Fruit fly (Drosophila melanogaster) whole organism, embryonic: Measurements from ENCODE around the gene Cyp303a1.
A peak's percentile ranks its signal among the peaks of the same experiment; 100 is the strongest.

Source experiments
- Antp ChIP-seq: fragments of 200-800 bp; sonication (Bioruptor generic); optimal IDR thresholded peaks from 3 replicates; lab custom pipeline; 2016; ENCODE audit warnings: missing biosample characterization, missing genetic modification characterization
- Atf3 ChIP-seq: fragments of 200-800 bp; sonication (Bioruptor generic); optimal IDR thresholded peaks from 3 replicates; lab custom pipeline; 2016; ENCODE audit warnings: missing biosample characterization, missing genetic modification characterization
- Bdp1 ChIP-seq: fragments of 200-800 bp; sonication (Bioruptor generic); optimal IDR thresholded peaks from 3 replicates; lab custom pipeline; 2016; ENCODE audit warnings: missing biosample characterization, missing genetic modification characterization
- CG13775 ChIP-seq: fragments of 200-800 bp; sonication (Bioruptor generic); optimal IDR thresholded peaks from 3 replicates; lab custom pipeline; 2017; ENCODE audit warnings: missing biosample characterization, mild to moderate bottlenecking, missing genetic modification characterization
- CG14965 ChIP-seq: fragments of 200-800 bp; sonication (Bioruptor generic); optimal IDR thresholded peaks from 2 replicates; lab custom pipeline; 2016; ENCODE audit warnings: missing biosample characterization, missing genetic modification characterization, borderline replicate concordance
- CG17385 ChIP-seq: fragments of 200-800 bp; sonication (Bioruptor generic); optimal IDR thresholded peaks from 3 replicates; lab custom pipeline; 2018; ENCODE audit warnings: missing biosample characterization, mild to moderate bottlenecking, missing genetic modification characterization
- CG2116 ChIP-seq: fragments of 200-800 bp; sonication (Bioruptor generic); optimal IDR thresholded peaks from 3 replicates; lab custom pipeline; 2018; ENCODE audit warnings: missing biosample characterization, mild to moderate bottlenecking, missing genetic modification characterization
- CG2712 ChIP-seq: fragments of 200-800 bp; optimal IDR thresholded peaks from 3 replicates; lab custom pipeline; 2019; ENCODE audit warnings: missing biosample characterization, mild to moderate bottlenecking, missing genetic modification characterization, moderate library complexity
- CG33557 ChIP-seq: fragments of 200-800 bp; sonication (Bioruptor generic); optimal IDR thresholded peaks from 2 replicates; lab custom pipeline; 2019; ENCODE audit warnings: missing biosample characterization, mild to moderate bottlenecking, missing genetic modification characterization, moderate library complexity
- CG43689 ChIP-seq: fragments of 200-800 bp; sonication (Bioruptor generic); IDR thresholded peaks from 2 replicates; pipeline ENCODE4 v1.3.6; 2022; ENCODE audit warnings: missing biosample characterization, missing genetic modification characterization
- CG4820 ChIP-seq: fragments of 200-800 bp; sonication (Bioruptor generic); optimal IDR thresholded peaks from 3 replicates; lab custom pipeline; 2016; ENCODE audit warnings: missing biosample characterization, missing genetic modification characterization
- CG6272 ChIP-seq: fragments of 200-800 bp; sonication (Bioruptor generic); IDR thresholded peaks from 2 replicates; pipeline ENCODE4 v1.3.6; 2022; ENCODE audit warnings: missing biosample characterization, missing genetic modification characterization
- Camta ChIP-seq: fragments of 200-800 bp; sonication (Bioruptor generic); optimal IDR thresholded peaks from 2 replicates; lab custom pipeline; 2016; ENCODE audit warnings: missing biosample characterization, missing genetic modification characterization
- D19A ChIP-seq: fragments of 200-800 bp; optimal IDR thresholded peaks from 3 replicates; lab custom pipeline; 2019; ENCODE audit warnings: missing biosample characterization, mild to moderate bottlenecking, missing genetic modification characterization, moderate library complexity
- Dp ChIP-seq: fragments of 200-800 bp; sonication (Bioruptor generic); optimal IDR thresholded peaks from 2 replicates; lab custom pipeline; 2018; ENCODE audit warnings: missing biosample characterization, mild to moderate bottlenecking, missing genetic modification characterization, moderate library complexity
- ERR ChIP-seq: fragments of 200-800 bp; sonication (Bioruptor generic); optimal IDR thresholded peaks from 2 replicates; lab custom pipeline; 2016; ENCODE audit warnings: missing biosample characterization, missing genetic modification characterization
- HLH4C ChIP-seq: fragments of 200-800 bp; sonication (Bioruptor generic); IDR thresholded peaks from 3 replicates; pipeline ENCODE4 v1.3.6; 2022; ENCODE audit warnings: missing biosample characterization, missing genetic modification characterization; ENCODE audit not compliant: partially characterized antibody
- Hmr ChIP-seq: fragments of 200-800 bp; sonication (Bioruptor generic); optimal IDR thresholded peaks from 3 replicates; lab custom pipeline; 2017; ENCODE audit warnings: mild to moderate bottlenecking, missing biosample characterization, missing genetic modification reagents, missing genetic modification characterization
- Lim3 ChIP-seq: fragments of 200-800 bp; sonication (Bioruptor generic); IDR thresholded peaks from 2 replicates; pipeline ENCODE4 v1.3.6; 2022; ENCODE audit warnings: missing biosample characterization, missing genetic modification characterization
- Max ChIP-seq: fragments of 200-800 bp; sonication (Bioruptor generic); optimal IDR thresholded peaks from 2 replicates; lab custom pipeline; 2016; ENCODE audit warnings: missing biosample characterization, mild to moderate bottlenecking, missing genetic modification characterization
- Ptx1 ChIP-seq: fragments of 200-800 bp; sonication (Bioruptor generic); IDR thresholded peaks from 2 replicates; pipeline ENCODE4 v1.3.6; 2022; ENCODE audit warnings: missing biosample characterization, missing genetic modification characterization
- Rx ChIP-seq: fragments of 200-800 bp; sonication (Bioruptor generic); IDR thresholded peaks from 2 replicates; pipeline ENCODE4 v1.3.6; 2022; ENCODE audit warnings: missing biosample characterization, missing genetic modification characterization
- Sry-δ ChIP-seq: fragments of 200-800 bp; sonication (Bioruptor generic); optimal IDR thresholded peaks from 2 replicates; lab custom pipeline; 2016; ENCODE audit warnings: missing biosample characterization, missing genetic modification characterization
- Xbp1 ChIP-seq: fragments of 200-800 bp; sonication (Bioruptor generic); optimal IDR thresholded peaks from 3 replicates; lab custom pipeline; 2016; ENCODE audit warnings: missing biosample characterization, mild to moderate bottlenecking, missing genetic modification characterization
- ab ChIP-seq: fragments of 200-800 bp; sonication (Bioruptor generic); optimal IDR thresholded peaks from 2 replicates; lab custom pipeline; 2016; ENCODE audit warnings: missing biosample characterization, missing genetic modification characterization
- az2 ChIP-seq: fragments of 200-800 bp; sonication (Bioruptor generic); optimal IDR thresholded peaks from 3 replicates; lab custom pipeline; 2016; ENCODE audit warnings: missing biosample characterization, missing genetic modification characterization
- bowl ChIP-seq: fragments of 200-800 bp; sonication (Bioruptor generic); IDR thresholded peaks from 2 replicates; pipeline ENCODE4 v1.3.6; 2022; ENCODE audit warnings: missing biosample characterization, missing genetic modification characterization
- br ChIP-seq: fragments of >200 bp; optimal IDR thresholded peaks from 2 replicates; lab custom pipeline; 2017
- croc ChIP-seq: fragments of 200-800 bp; sonication (Bioruptor generic); conservative IDR thresholded peaks from 3 replicates; pipeline ENCODE4 v1.3.6; 2022; ENCODE audit warnings: missing biosample characterization, missing genetic modification characterization
- dan ChIP-seq: fragments of 200-800 bp; sonication (Bioruptor generic); IDR thresholded peaks from 2 replicates; pipeline ENCODE4 v1.3.6; 2022; ENCODE audit warnings: missing biosample characterization, missing genetic modification characterization
- dmrt99B ChIP-seq: fragments of 200-800 bp; sonication (Bioruptor generic); optimal IDR thresholded peaks from 2 replicates; lab custom pipeline; 2018; ENCODE audit warnings: missing biosample characterization, mild to moderate bottlenecking, missing genetic modification characterization, moderate library complexity
- dpn ChIP-seq, 2 experiments: fragments of 200-800 bp; sonication (Bioruptor generic); optimal IDR thresholded peaks; 3 replicates each; lab custom pipeline; 2016; ENCODE audit warnings: missing biosample characterization in 2 of 2, missing genetic modification characterization in 2 of 2
- exex ChIP-seq: fragments of 200-800 bp; sonication (Bioruptor generic); optimal IDR thresholded peaks from 4 replicates; lab custom pipeline; 2018; ENCODE audit warnings: missing biosample characterization, mild to moderate bottlenecking, missing genetic modification characterization, moderate library complexity
- eyg ChIP-seq: fragments of 200-800 bp; sonication (Bioruptor generic); optimal IDR thresholded peaks from 3 replicates; lab custom pipeline; 2016; ENCODE audit warnings: missing biosample characterization, missing genetic modification characterization
- fd102C ChIP-seq: fragments of 200-800 bp; sonication (Bioruptor generic); optimal IDR thresholded peaks from 2 replicates; lab custom pipeline; 2018; ENCODE audit warnings: missing biosample characterization, mild to moderate bottlenecking, missing genetic modification characterization, moderate library complexity
- h ChIP-seq: fragments of >200 bp; optimal IDR thresholded peaks from 2 replicates; lab custom pipeline; 2017
- jing ChIP-seq: fragments of 200-800 bp; sonication (Bioruptor generic); optimal IDR thresholded peaks from 2 replicates; lab custom pipeline; 2018; ENCODE audit warnings: missing biosample characterization, mild to moderate bottlenecking, missing genetic modification characterization
- kay ChIP-seq: fragments of 200-800 bp; sonication (Bioruptor generic); optimal IDR thresholded peaks from 2 replicates; lab custom pipeline; 2016; ENCODE audit warnings: missing biosample characterization, missing genetic modification characterization
- knrl ChIP-seq: fragments of 200-800 bp; sonication (Bioruptor generic); IDR thresholded peaks from 3 replicates; pipeline ENCODE4 v1.3.6; 2022; ENCODE audit warnings: missing biosample characterization, missing genetic modification characterization; ENCODE audit not compliant: partially characterized antibody
- mam ChIP-seq: fragments of 200-800 bp; sonication (Bioruptor generic); optimal IDR thresholded peaks from 3 replicates; lab custom pipeline; 2016; ENCODE audit warnings: missing biosample characterization, missing genetic modification characterization
- nerfin-1 ChIP-seq: fragments of 200-800 bp; sonication (Bioruptor generic); optimal IDR thresholded peaks from 3 replicates; lab custom pipeline; 2019; ENCODE audit warnings: missing biosample characterization, mild to moderate bottlenecking, missing genetic modification characterization, moderate library complexity
- p53 ChIP-seq: fragments of 200-800 bp; sonication (Bioruptor generic); optimal IDR thresholded peaks from 2 replicates; lab custom pipeline; 2016; ENCODE audit warnings: missing biosample characterization, missing genetic modification characterization
- peb ChIP-seq: fragments of 200-800 bp; sonication (Bioruptor generic); IDR thresholded peaks from 2 replicates; pipeline ENCODE4 v1.3.6; 2022; ENCODE audit warnings: missing biosample characterization, missing genetic modification characterization
- ranshi ChIP-seq: fragments of 200-800 bp; sonication (Bioruptor generic); IDR thresholded peaks from 2 replicates; pipeline ENCODE4 v1.3.6; 2022; ENCODE audit warnings: missing biosample characterization, missing genetic modification characterization
- ro ChIP-seq: fragments of 200-800 bp; sonication (Bioruptor generic); IDR thresholded peaks from 2 replicates; pipeline ENCODE4 v1.3.6; 2022; ENCODE audit warnings: missing biosample characterization, missing genetic modification characterization
- salm ChIP-seq: fragments of 200-800 bp; sonication (Bioruptor generic); optimal IDR thresholded peaks from 2 replicates; lab custom pipeline; 2018; ENCODE audit warnings: missing biosample characterization, mild to moderate bottlenecking, missing genetic modification characterization
- sd ChIP-seq: fragments of 200-800 bp; sonication (Bioruptor generic); optimal IDR thresholded peaks from 3 replicates; lab custom pipeline; 2018; ENCODE audit warnings: missing biosample characterization, mild to moderate bottlenecking, missing genetic modification characterization, moderate library complexity
- tll ChIP-seq, 2 experiments: fragments of 200-800 bp in 1 of 2; fragments of >200 bp in 1 of 2; sonication (Bioruptor generic) in 1 of 2; optimal IDR thresholded peaks; 2 replicates each; lab custom pipeline; 2017 to 2019; ENCODE audit warnings: missing biosample characterization in 2 of 2, missing genetic modification characterization in 2 of 2, mild to moderate bottlenecking in 1 of 2, moderate library complexity in 1 of 2
- ttk ChIP-seq: fragments of 200-800 bp; sonication (Bioruptor generic); IDR thresholded peaks from 2 replicates; pipeline ENCODE4 v2.1.2; 2022; ENCODE audit warnings: missing biosample characterization, missing genetic modification characterization
- tx ChIP-seq: fragments of 200-800 bp; sonication (Bioruptor generic); optimal IDR thresholded peaks from 2 replicates; lab custom pipeline; 2016; ENCODE audit warnings: missing biosample characterization, missing genetic modification characterization

Cyp303a1 gene

DNA sequence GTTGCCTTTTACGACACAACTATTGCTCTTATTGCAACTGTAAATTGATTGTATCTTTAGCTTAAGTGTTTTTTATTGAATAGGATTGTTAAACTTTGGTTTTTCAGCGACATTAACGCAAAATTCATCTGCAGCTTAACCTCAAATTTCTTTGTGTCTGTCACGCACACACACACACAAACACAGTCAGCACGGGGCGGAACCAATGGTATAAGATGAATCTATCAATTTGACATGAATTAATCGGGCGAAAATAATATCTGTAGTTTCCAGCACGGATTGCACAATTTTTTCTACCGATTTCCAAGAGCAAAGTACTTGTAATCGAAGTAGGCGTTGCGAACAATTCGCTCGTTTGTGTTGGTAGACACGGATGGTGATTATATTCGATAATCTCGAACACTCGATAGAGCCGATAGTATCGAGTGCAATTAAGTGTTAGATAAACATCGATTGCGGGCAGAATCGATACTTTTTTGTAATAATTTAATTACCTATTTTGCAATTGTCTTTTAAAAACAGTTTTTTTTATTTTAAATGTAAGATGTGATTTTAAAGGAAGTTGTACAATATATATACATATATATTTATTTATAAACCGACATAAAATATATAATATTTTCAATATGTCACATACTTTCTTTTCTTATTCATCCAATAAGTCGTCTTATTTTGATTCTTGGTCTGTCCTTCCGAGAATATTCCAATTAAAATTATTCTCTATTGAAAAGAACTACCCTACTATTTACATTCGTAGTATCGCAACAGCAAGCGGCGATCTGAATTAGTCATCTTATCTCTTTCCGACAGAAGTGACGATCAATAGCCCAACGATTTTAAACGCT, 36.5 kb upstream of the Cyp303a1 start, which contains the start of the genes PRL-1 and EndoGI (continued):
- TF ChIP-seq CG6272, result no peak
- no peak for TF ChIP-seq Bdp1
- peak; percentile 26; the same call in 1 of the 2 replicates for TF ChIP-seq peb (GFP tag; lab: Robert Waterston, UW)
- peak; percentile 16 for TF ChIP-seq mam (GFP tag; lab: Kevin White, UChicago)
- TF ChIP-seq eyg (GFP tag; lab: Kevin White, UChicago), result no peak
- TF ChIP-seq CG4820 (GFP tag; lab: Kevin White, UChicago), result peak; percentile 36
- peak; percentile 84 for TF ChIP-seq Hmr
- TF ChIP-seq Max (GFP tag; lab: Kevin White, UChicago), result peak; percentile 68
- TF ChIP-seq p53 (GFP tag; lab: Kevin White, UChicago), result no peak
- peak; percentile 79 for TF ChIP-seq CG13775
- peak; percentile 1 to 73 for TF ChIP-seq dpn (GFP tag; optimal IDR thresholded peaks at IDR 0.05; lab: Kevin White, UChicago)
- TF ChIP-seq CG43689 (GFP tag; lab: Robert Waterston, UW), result no peak
- TF ChIP-seq Dp (GFP tag; lab: Kevin White, UChicago), result peak; percentile 48
- no peak for TF ChIP-seq dmrt99B (tag; lab: Kevin White, UChicago)
- peak; percentile 48 for TF ChIP-seq sd (tag; lab: Kevin White, UChicago)
- no peak for TF ChIP-seq ro
- TF ChIP-seq CG17385 (GFP tag; lab: Kevin White, UChicago), result peak; percentile 84
- no peak for TF ChIP-seq Lim3 (GFP tag; lab: Robert Waterston, UW)
- TF ChIP-seq CG14965, result no peak
- TF ChIP-seq Atf3 (GFP tag; lab: Kevin White, UChicago), result no peak
- no peak; the same call in 1 of the 2 replicates for TF ChIP-seq bowl (GFP tag; lab: Robert Waterston, UW)
- TF ChIP-seq Rx (GFP tag; lab: Robert Waterston, UW), result no peak
- peak; percentile 49 for TF ChIP-seq CG33557 (GFP tag; lab: Kevin White, UChicago)
- TF ChIP-seq croc, result no peak
- peak; percentile 82 for TF ChIP-seq Sry-δ (GFP tag; lab: Kevin White, UChicago)
- TF ChIP-seq h (lab: Kevin White, UChicago), result no peak
- peak; percentile 61 for TF ChIP-seq salm (tag; lab: Kevin White, UChicago)
- TF ChIP-seq Antp (GFP tag; lab: Kevin White, UChicago), result no peak
- no peak for TF ChIP-seq jing (GFP tag; lab: Kevin White, UChicago)
- peak; percentile 86 for TF ChIP-seq CG2712 (tag; lab: Kevin White, UChicago)
- no peak for TF ChIP-seq dan (GFP tag; lab: Robert Waterston, UW)
- peak; percentile 59 for TF ChIP-seq az2
- peak; percentile 46 for TF ChIP-seq Xbp1 (GFP tag; lab: Kevin White, UChicago)
- TF ChIP-seq nerfin-1 (tag; lab: Kevin White, UChicago), result peak; percentile 66
- TF ChIP-seq CG2116, result peak; percentile 83
- no peak for TF ChIP-seq ERR
- no peak for TF ChIP-seq tll (GFP tag; optimal IDR thresholded peaks at IDR 0.05; lab: Kevin White, UChicago)
- TF ChIP-seq ranshi, result peak; percentile 78; the same call in 1 of the 2 replicates
- TF ChIP-seq ab (GFP tag; lab: Kevin White, UChicago), result no peak
- TF ChIP-seq Camta (GFP tag; lab: Kevin White, UChicago), result peak; percentile 28
- TF ChIP-seq knrl, result peak; percentile 99
- TF ChIP-seq exex, result peak; percentile 71
- peak; percentile 76 for TF ChIP-seq D19A (tag; lab: Kevin White, UChicago)
- TF ChIP-seq br (lab: Kevin White, UChicago), result no peak
- no peak for TF ChIP-seq fd102C (GFP tag; lab: Kevin White, UChicago)
- peak; percentile 74 for TF ChIP-seq kay (GFP tag; lab: Kevin White, UChicago)
- TF ChIP-seq HLH4C (GFP tag; lab: Robert Waterston, UW), result peak; percentile 99
- peak; percentile 26; the same call in 1 of the 2 replicates for TF ChIP-seq ttk (GFP tag; lab: Robert Waterston, UW)
- TF ChIP-seq Ptx1 (GFP tag; lab: Robert Waterston, UW), result peak; percentile 77
- TF ChIP-seq tx (GFP tag; lab: Kevin White, UChicago), result no peak
